Worm (Caenorhabditis elegans): ENCODE results near the gene C18A11.4.

DNA sequence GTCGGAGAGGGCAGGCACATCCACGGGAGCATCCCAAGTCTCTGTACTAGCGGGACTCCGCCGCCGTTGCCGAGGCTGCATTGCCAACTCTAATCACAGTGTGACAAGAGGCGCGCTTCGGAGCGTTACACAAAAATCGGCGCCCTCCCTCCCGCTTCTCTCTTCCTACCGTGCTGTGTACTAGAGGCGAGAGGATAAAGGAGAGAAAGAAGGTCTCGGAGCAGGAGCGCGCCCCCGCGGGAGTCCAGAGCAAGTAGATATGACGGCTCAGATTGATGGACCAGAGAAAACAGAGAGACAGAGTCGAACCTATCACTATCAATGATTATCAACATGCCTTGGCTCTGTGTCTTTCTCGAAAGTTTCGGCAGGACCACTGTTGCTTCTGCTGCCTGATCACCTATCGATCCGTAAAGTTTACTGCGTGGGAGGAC is 7.7 kb downstream of the C18A11.4 start:
- TF ChIP-seq ztf-11 (tag; optimal IDR thresholded peaks at IDR 0.05), result no peak
- TF ChIP-seq mep-1 (tag; optimal IDR thresholded peaks at IDR 0.05), result no peak
- no peak for TF ChIP-seq nhr-237 (tag; optimal IDR thresholded peaks at IDR 0.05)
- no peak for TF ChIP-seq ces-1 (GFP tag; optimal IDR thresholded peaks at IDR 0.05)
- TF ChIP-seq nhr-28 (tag; optimal IDR thresholded peaks at IDR 0.05), result no peak
- no peak for TF ChIP-seq snpc-4 (tag; optimal IDR thresholded peaks at IDR 0.05)
- no peak for TF ChIP-seq sem-2 (GFP tag; optimal IDR thresholded peaks at IDR 0.05)
- peak; percentile 87 for TF ChIP-seq unc-120 (tag; optimal IDR thresholded peaks at IDR 0.05; ENCODE audit: poor library complexity, severe bottlenecking)
- TF ChIP-seq zip-8 (tag; optimal IDR thresholded peaks at IDR 0.05), result no peak
- no peak for TF ChIP-seq ceh-43 (GFP tag; optimal IDR thresholded peaks at IDR 0.05)
- TF ChIP-seq mab-5 (tag; optimal IDR thresholded peaks at IDR 0.05), result peak; percentile 26
